Worm (Caenorhabditis elegans) whole organism, midembryonic: ENCODE data around the gene ztf-29.

Source experiments
- T22C8.4 ChIP-seq: fragments of 200-800 bp; sonication (Bioruptor generic); IDR thresholded peaks from 2 replicates; pipeline ENCODE4 v1.3.6; 2022; ENCODE audit warnings: missing genetic modification characterization, missing compliant biosample characterization
- cog-1 ChIP-seq: sonication (generic microtip); optimal IDR thresholded peaks from 2 replicates; lab custom pipeline; 2016; ENCODE audit warnings: missing genetic modification characterization, missing compliant biosample characterization
- flt-1 ChIP-seq: fragments of 200-800 bp; sonication (Bioruptor generic); IDR thresholded peaks from 2 replicates; pipeline ENCODE4 v1.3.6; 2022; ENCODE audit warnings: missing genetic modification characterization, missing compliant biosample characterization
- klf-2 ChIP-seq: fragments of 200-800 bp; sonication (Bioruptor generic); conservative IDR thresholded peaks from 2 replicates; pipeline ENCODE4 v1.3.6; 2022; ENCODE audit warnings: missing genetic modification reagents, missing genetic modification characterization, missing compliant biosample characterization
- med-1 ChIP-seq: sonication (generic microtip); optimal IDR thresholded peaks from 2 replicates; lab custom pipeline; 2017; ENCODE audit warnings: missing genetic modification characterization, mild to moderate bottlenecking, missing compliant biosample characterization, antibody characterized with exemption, missing genetic modification reagents; ENCODE audit not compliant: insufficient read depth
- ref-1 ChIP-seq: fragments of 200-800 bp; sonication (Bioruptor generic); conservative IDR thresholded peaks from 2 replicates; pipeline ENCODE4 v1.3.6; 2022; ENCODE audit warnings: missing genetic modification reagents, missing genetic modification characterization, missing compliant biosample characterization
- tab-1 ChIP-seq: fragments of 200-800 bp; sonication (Bioruptor generic); IDR thresholded peaks from 2 replicates; pipeline ENCODE4 v1.3.6; 2022; ENCODE audit warnings: missing genetic modification characterization, missing compliant biosample characterization
- ztf-23 ChIP-seq: fragments of 200-800 bp; sonication (Bioruptor generic); IDR thresholded peaks from 2 replicates; pipeline ENCODE4 v1.3.6; 2022; ENCODE audit warnings: missing genetic modification reagents, missing genetic modification characterization, missing compliant biosample characterization
- ztf-29 ChIP-seq: fragments of 200-800 bp; sonication (Bioruptor generic); IDR thresholded peaks from 2 replicates; pipeline ENCODE4 v1.3.6; 2022; ENCODE audit warnings: missing genetic modification reagents, missing genetic modification characterization, missing compliant biosample characterization

DNA sequence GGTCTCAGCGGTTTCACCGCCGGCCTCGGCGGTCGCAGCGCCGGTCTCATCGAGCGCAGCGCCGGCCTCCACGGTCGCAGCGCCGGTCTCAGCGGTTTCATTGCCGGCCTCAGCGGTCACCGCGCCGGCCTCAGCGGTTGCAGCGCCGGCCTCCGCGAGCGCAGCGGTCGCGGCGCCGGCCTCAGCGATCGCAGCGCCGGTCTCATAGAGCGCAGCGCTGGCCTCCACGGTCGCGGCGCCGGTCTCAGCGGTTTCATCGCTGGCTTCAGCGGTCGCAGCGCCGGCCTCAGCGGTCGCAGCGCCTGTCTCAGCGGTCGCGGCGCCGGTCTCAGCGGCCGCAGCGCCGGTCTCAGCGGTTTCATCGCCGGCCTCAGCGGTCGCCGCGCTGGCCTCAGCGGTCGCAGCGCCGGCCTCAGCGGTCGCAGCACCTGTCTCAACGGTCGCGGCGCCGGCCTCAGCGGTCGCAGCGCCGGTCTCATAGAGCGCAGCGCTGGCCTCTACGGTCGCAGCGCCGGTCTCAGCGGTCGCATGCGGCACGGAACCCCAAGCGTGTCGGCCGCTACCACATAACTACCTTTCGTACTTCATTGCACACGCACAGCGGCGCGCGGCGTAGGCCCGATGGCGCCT lies 50.8 kb downstream of the ztf-29 start:
- TF ChIP-seq tab-1 (GFP tag; lab: Robert Waterston, UW) = no peak
- TF ChIP-seq flt-1 (GFP tag; lab: Robert Waterston, UW) = no peak
- no peak for TF ChIP-seq cog-1 (tag; lab: Kevin White, UChicago)
- TF ChIP-seq klf-2 (GFP tag; lab: Robert Waterston, UW) = no peak
- TF ChIP-seq ref-1 = no peak
- TF ChIP-seq ztf-29 (GFP tag; lab: Robert Waterston, UW) = no peak
- TF ChIP-seq T22C8.4 (GFP tag; lab: Robert Waterston, UW) = no peak
- TF ChIP-seq med-1 (GFP tag; lab: Kevin White, UChicago) = no peak
- TF ChIP-seq ztf-23 (GFP tag; lab: Robert Waterston, UW) = no peak
